Fruit fly (Drosophila melanogaster): ENCODE measurements around the gene dnd.

dnd gene

DNA sequence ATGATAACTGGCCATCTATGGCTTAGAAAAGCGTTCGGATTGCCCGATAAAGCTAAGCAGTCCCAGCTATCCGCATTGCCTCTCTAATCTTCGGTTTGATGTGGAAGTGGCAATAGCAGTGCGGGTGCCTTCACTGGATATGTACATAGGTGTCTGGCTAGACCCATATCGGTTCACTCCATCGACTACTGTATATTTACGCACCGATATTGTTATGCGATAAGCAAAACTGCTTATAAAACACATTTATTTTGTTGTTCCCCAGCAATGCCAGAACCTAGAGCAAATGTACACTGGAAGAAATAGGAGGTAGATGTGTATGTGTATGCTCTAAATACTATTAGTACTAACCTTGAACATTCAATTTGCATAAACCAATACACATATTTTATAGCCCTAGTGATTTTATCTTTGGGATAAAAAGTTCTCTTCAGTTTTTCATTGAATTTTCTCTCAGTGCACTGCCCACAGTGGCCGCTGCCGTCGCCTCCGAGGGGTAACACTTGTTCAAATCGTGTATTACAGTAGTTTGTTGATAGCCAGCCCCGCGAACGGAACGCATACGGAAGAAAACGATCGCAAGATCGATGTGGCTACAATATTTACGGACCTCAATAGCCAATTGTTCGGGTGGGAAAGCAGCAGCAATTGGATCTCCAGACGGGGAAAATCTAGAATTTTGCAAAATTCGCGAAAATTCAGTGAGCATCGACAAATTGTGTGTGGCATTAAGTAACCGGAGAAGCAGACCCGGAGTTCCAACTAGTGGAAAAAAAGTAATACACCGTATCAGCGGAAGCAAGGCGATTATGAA, 16.8 kb downstream of the dnd start, which contains the start of gene CG31431 (continued):
- peak; percentile 97 for TF ChIP-seq CG13424 (tag; optimal IDR thresholded peaks at IDR 0.05)
- TF ChIP-seq Nf-YB (GFP tag; optimal IDR thresholded peaks at IDR 0.05) = peak; percentile 82
- TF ChIP-seq gce (GFP tag; IDR thresholded peaks at IDR 0.05) = peak; percentile 95
- peak; percentile 98 for TF ChIP-seq MBD-R2 (GFP tag; IDR thresholded peaks at IDR 0.05)
- TF ChIP-seq eve (GFP tag; optimal IDR thresholded peaks at IDR 0.05) = peak; percentile 73 to 97
- TF ChIP-seq CG31388 (GFP tag; optimal IDR thresholded peaks at IDR 0.05) = peak; percentile 96
- TF ChIP-seq gcm2 (GFP tag; optimal IDR thresholded peaks at IDR 0.05) = peak; percentile 89
- peak; percentile 95 for TF ChIP-seq CG4730 (GFP tag; IDR thresholded peaks at IDR 0.05)
- peak; percentile 96 for TF ChIP-seq her (GFP tag; optimal IDR thresholded peaks at IDR 0.05)
- TF ChIP-seq Ets97D (GFP tag; optimal IDR thresholded peaks at IDR 0.05) = peak; percentile 90
- TF ChIP-seq al (GFP tag; IDR thresholded peaks at IDR 0.05) = peak; percentile 96
- TF ChIP-seq CG6175 (GFP tag; IDR thresholded peaks at IDR 0.05) = peak; percentile 97
- peak; percentile 43; the same call in 1 of the 2 replicates for TF ChIP-seq Dref (GFP tag; IDR thresholded peaks at IDR 0.05)
- peak; percentile 99 for TF ChIP-seq sob (GFP tag; IDR thresholded peaks at IDR 0.05)
- TF ChIP-seq CG11093 (GFP tag; IDR thresholded peaks at IDR 0.05) = peak; percentile 94
- peak; percentile 94 for TF ChIP-seq chn (GFP tag; optimal IDR thresholded peaks at IDR 0.05)
- TF ChIP-seq HmgD (GFP tag; optimal IDR thresholded peaks at IDR 0.05) = peak; percentile 95
- peak; percentile 84 for TF ChIP-seq CkIIα-i1 (GFP tag; IDR thresholded peaks at IDR 0.05)
- TF ChIP-seq unpg (GFP tag; optimal IDR thresholded peaks at IDR 0.05) = peak; percentile 98
- TF ChIP-seq rib (GFP tag; IDR thresholded peaks at IDR 0.05) = peak; percentile 98
- TF ChIP-seq pum (GFP tag; optimal IDR thresholded peaks at IDR 0.05) = peak; percentile 97
- peak; percentile 73 for TF ChIP-seq CG7745 (tag; optimal IDR thresholded peaks at IDR 0.05)
- TF ChIP-seq CG12942 (GFP tag; optimal IDR thresholded peaks at IDR 0.05) = peak; percentile 95
- peak; percentile 96 for TF ChIP-seq fd3F (GFP tag; optimal IDR thresholded peaks at IDR 0.05)
- TF ChIP-seq hkb (optimal IDR thresholded peaks at IDR 0.05) = no peak
- peak; percentile 98 for TF ChIP-seq hkb (GFP tag; IDR thresholded peaks at IDR 0.05)
- TF ChIP-seq CG6791 (GFP tag; IDR thresholded peaks at IDR 0.05; ENCODE audit: partially characterized antibody) = no peak
- peak; percentile 88 for TF ChIP-seq Neu2 (GFP tag; optimal IDR thresholded peaks at IDR 0.05; ENCODE audit: borderline replicate concordance)
- peak; percentile 88 for TF ChIP-seq ash1 (GFP tag; optimal IDR thresholded peaks at IDR 0.05)
- TF ChIP-seq CG6254 (GFP tag; optimal IDR thresholded peaks at IDR 0.05) = peak; percentile 89
- peak; percentile 92 for TF ChIP-seq CG2875 (GFP tag; optimal IDR thresholded peaks at IDR 0.05)
- TF ChIP-seq Mad (GFP tag; optimal IDR thresholded peaks at IDR 0.05) = peak; percentile 94
- peak; percentile 96 for TF ChIP-seq ttk (GFP tag; IDR thresholded peaks at IDR 0.05)
- TF ChIP-seq Poxn (GFP tag; IDR thresholded peaks at IDR 0.05) = peak; percentile 95
- TF ChIP-seq fd102C (GFP tag; optimal IDR thresholded peaks at IDR 0.05) = peak; percentile 75
- no peak for TF ChIP-seq D (optimal IDR thresholded peaks at IDR 0.05)
- peak; percentile 94 for TF ChIP-seq D (GFP tag; optimal IDR thresholded peaks at IDR 0.05)
- TF ChIP-seq CG3065 (GFP tag; optimal IDR thresholded peaks at IDR 0.05) = peak; percentile 92
- TF ChIP-seq E2f1 (GFP tag; IDR thresholded peaks at IDR 0.05) = peak; percentile 97
- TF ChIP-seq Drgx (GFP tag; IDR thresholded peaks at IDR 0.05) = peak; percentile 94
- TF ChIP-seq bab2 (GFP tag; optimal IDR thresholded peaks at IDR 0.05) = peak; percentile 98
- peak; percentile 93 for TF ChIP-seq NC2α (GFP tag; optimal IDR thresholded peaks at IDR 0.05)
- peak; percentile 79 for TF ChIP-seq CG17802 (tag; optimal IDR thresholded peaks at IDR 0.05)
- TF ChIP-seq CTCF (GFP tag; optimal IDR thresholded peaks at IDR 0.05) = peak; percentile 58
- peak; percentile 96 for TF ChIP-seq Rx (GFP tag; IDR thresholded peaks at IDR 0.05)
- TF ChIP-seq CG7987 (GFP tag; optimal IDR thresholded peaks at IDR 0.05) = peak; percentile 94
- TF ChIP-seq CG11398 (GFP tag; optimal IDR thresholded peaks at IDR 0.05) = peak; percentile 96
- TF ChIP-seq CG14014 (GFP tag; IDR thresholded peaks at IDR 0.05) = peak; percentile 98
- TF ChIP-seq C15 (GFP tag; IDR thresholded peaks at IDR 0.05) = peak; percentile 95
- TF ChIP-seq zfh2 (GFP tag; optimal IDR thresholded peaks at IDR 0.05) = peak; percentile 97
- TF ChIP-seq dan (GFP tag; IDR thresholded peaks at IDR 0.05) = peak; percentile 88

All from whole organism, embryonic.